Worm (Caenorhabditis elegans): Measurements from ENCODE around the gene Y47D7A.6.

DNA sequence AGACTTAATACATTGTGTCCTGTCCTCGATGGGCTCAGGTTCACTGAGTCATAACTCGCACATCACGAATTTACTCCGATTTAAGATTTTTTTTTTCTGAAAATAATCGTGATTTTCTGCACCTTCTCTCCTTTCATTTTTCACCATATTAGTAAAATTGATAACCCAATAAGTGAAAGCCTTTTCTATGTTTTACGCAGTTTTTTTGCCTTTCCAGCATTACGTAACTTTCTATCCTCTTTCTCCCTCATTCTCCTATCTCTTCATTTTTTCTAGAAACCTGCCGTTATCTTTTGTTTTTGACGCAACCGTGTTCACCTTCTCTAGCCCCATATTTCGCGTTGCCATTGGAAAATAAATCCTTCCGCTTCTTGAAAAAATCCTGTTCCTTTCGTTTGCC, 19.2 kb upstream of the Y47D7A.6 start:
- TF ChIP-seq flt-1 (GFP tag; IDR thresholded peaks at IDR 0.05) (no peak), B0310.2 (tag; optimal IDR thresholded peaks at IDR 0.05) (no peak), sea-1 (GFP tag; conservative IDR thresholded peaks at IDR 0.05) (no peak), ceh-36 (tag; optimal IDR thresholded peaks at IDR 0.05) (no peak), ama-1 (optimal IDR thresholded peaks at IDR 0.05) (no peak), F13C5.2 (tag; optimal IDR thresholded peaks at IDR 0.05) (no peak), pes-1 (GFP tag; IDR thresholded peaks at IDR 0.05) (no peak), ets-7 (tag; optimal IDR thresholded peaks at IDR 0.05) (no peak), hmg-4 (GFP tag; optimal IDR thresholded peaks at IDR 0.05) (no peak), scrt-1 (GFP tag; IDR thresholded peaks at IDR 0.05) (no peak), aly-1 (tag; optimal IDR thresholded peaks at IDR 0.05) (no peak), hmbx-1 (tag; optimal IDR thresholded peaks at IDR 0.05) (no peak), tbx-11 (GFP tag; IDR thresholded peaks at IDR 0.05) (no peak)

Measured in whole organism, early embryonic.